Fruit fly (Drosophila melanogaster) whole organism, embryonic: ENCODE measurements around the gene Vsx2.

Source experiments
- CG11085 ChIP-seq: fragments of 200-800 bp; sonication (Bioruptor generic); IDR thresholded peaks from 2 replicates; pipeline ENCODE4 v1.3.6; 2022; ENCODE audit warnings: missing biosample characterization, missing genetic modification characterization
- CG13123 ChIP-seq: fragments of 200-800 bp; sonication (Bioruptor generic); optimal IDR thresholded peaks from 2 replicates; lab custom pipeline; 2016; ENCODE audit warnings: missing biosample characterization, missing genetic modification characterization
- CG31441 ChIP-seq: fragments of 200-800 bp; sonication (Bioruptor generic); IDR thresholded peaks from 2 replicates; pipeline ENCODE4 v1.3.6; 2022; ENCODE audit warnings: missing biosample characterization, missing genetic modification characterization
- D19B ChIP-seq: fragments of 200-800 bp; sonication (Bioruptor generic); optimal IDR thresholded peaks from 2 replicates; lab custom pipeline; 2017; ENCODE audit warnings: missing biosample characterization, mild to moderate bottlenecking, missing genetic modification characterization
- H15 ChIP-seq: fragments of 200-800 bp; sonication (Bioruptor generic); IDR thresholded peaks from 3 replicates; pipeline ENCODE4 v1.3.6; 2022; ENCODE audit warnings: missing biosample characterization, missing genetic modification characterization
- Hr39 ChIP-seq: fragments of >200 bp; optimal IDR thresholded peaks from 2 replicates; lab custom pipeline; 2017
- her ChIP-seq: fragments of 200-800 bp; sonication (Bioruptor generic); optimal IDR thresholded peaks from 2 replicates; lab custom pipeline; 2016; ENCODE audit warnings: missing biosample characterization, missing genetic modification characterization
- salm ChIP-seq: fragments of 200-800 bp; sonication (Bioruptor generic); optimal IDR thresholded peaks from 2 replicates; lab custom pipeline; 2018; ENCODE audit warnings: missing biosample characterization, mild to moderate bottlenecking, missing genetic modification characterization

dm6 chrX:5608472-5608871 lies 48.5 kb upstream of the Vsx2 start:
- TF ChIP-seq Hr39 (lab: Kevin White, UChicago) (no peak), salm (tag; lab: Kevin White, UChicago) (no peak), her (GFP tag; lab: Kevin White, UChicago) (no peak), D19B (GFP tag; lab: Kevin White, UChicago) (no peak), CG31441 (GFP tag; lab: Robert Waterston, UW) (no peak), CG11085 (no peak), CG13123 (no peak), H15 (GFP tag; lab: Robert Waterston, UW) (no peak)
